Fruit fly (Drosophila melanogaster): ENCODE data around the gene mRpL2.
A peak's percentile ranks its signal among the peaks of the same experiment; 100 is the strongest.

Gene mRpL2

dm6 chr3L:11120419-11120958 is at the start of gene mRpL2, which contains the start of gene FoxK (continued):
- TF ChIP-seq Sry-β (GFP tag; optimal IDR thresholded peaks at IDR 0.05) (no peak), tna (GFP tag; IDR thresholded peaks at IDR 0.05; ENCODE audit: partially characterized antibody) (peak; percentile 27; the same call in 1 of the 2 replicates), CG10462 (GFP tag; optimal IDR thresholded peaks at IDR 0.05) (no peak), CG33213 (GFP tag; optimal IDR thresholded peaks at IDR 0.05) (peak; percentile 10), CG3847 (GFP tag; IDR thresholded peaks at IDR 0.05) (peak; percentile 63; the same call in 1 of the 2 replicates), wor (GFP tag; IDR thresholded peaks at IDR 0.05) (no peak), gsb-n (tag; optimal IDR thresholded peaks at IDR 0.05) (no peak), CG6765 (GFP tag; optimal IDR thresholded peaks at IDR 0.05) (no peak), CG9797 (GFP tag; optimal IDR thresholded peaks at IDR 0.05) (peak; percentile 54), Dp (GFP tag; optimal IDR thresholded peaks at IDR 0.05) (peak; percentile 51), pnt (GFP tag; optimal IDR thresholded peaks at IDR 0.05) (no peak), CG10565 (GFP tag; optimal IDR thresholded peaks at IDR 0.05) (no peak), caup (GFP tag; optimal IDR thresholded peaks at IDR 0.05; ENCODE audit: severe bottlenecking) (peak; percentile 6), Dfd (GFP tag; optimal IDR thresholded peaks at IDR 0.05) (no peak), ato (GFP tag; IDR thresholded peaks at IDR 0.05; ENCODE audit: partially characterized antibody) (no peak), Med (GFP tag) (peak; percentile 80), amos (GFP tag; IDR thresholded peaks at IDR 0.05; ENCODE audit: partially characterized antibody) (peak; percentile 49; the same call in 1 of the 2 replicates), CG2199 (GFP tag; IDR thresholded peaks at IDR 0.05) (no peak), CG2875 (GFP tag; optimal IDR thresholded peaks at IDR 0.05) (no peak), CG34376 (GFP tag; optimal IDR thresholded peaks at IDR 0.05) (no peak), Bteb2 (GFP tag; optimal IDR thresholded peaks at IDR 0.05) (no peak), D (optimal IDR thresholded peaks at IDR 0.05) (no peak), D (GFP tag; optimal IDR thresholded peaks at IDR 0.05) (no peak), jigr1 (GFP tag; IDR thresholded peaks at IDR 0.05) (no peak), CG31441 (GFP tag; IDR thresholded peaks at IDR 0.05) (no peak), Asciz (GFP tag; optimal IDR thresholded peaks at IDR 0.05) (no peak), Mrtf (GFP tag; IDR thresholded peaks at IDR 0.05) (no peak), CG31224 (GFP tag; IDR thresholded peaks at IDR 0.05) (no peak), Hsf (GFP tag; optimal IDR thresholded peaks at IDR 0.05) (no peak), CG11093 (GFP tag; IDR thresholded peaks at IDR 0.05) (no peak), CG18764 (GFP tag; optimal IDR thresholded peaks at IDR 0.05) (no peak), CG18011 (GFP tag; optimal IDR thresholded peaks at IDR 0.05) (peak; percentile 40), CG2116 (GFP tag; optimal IDR thresholded peaks at IDR 0.05) (peak; percentile 35), nmo (GFP tag; optimal IDR thresholded peaks at IDR 0.05) (peak; percentile 19), pb (GFP tag; optimal IDR thresholded peaks at IDR 0.05) (no peak), CG16863 (GFP tag; optimal IDR thresholded peaks at IDR 0.05) (no peak), zen2 (GFP tag; IDR thresholded peaks at IDR 0.05; ENCODE audit: partially characterized antibody) (no peak), CG8478 (optimal IDR thresholded peaks at IDR 0.05) (no peak), dan (GFP tag; IDR thresholded peaks at IDR 0.05) (no peak), CG12236 (GFP tag; optimal IDR thresholded peaks at IDR 0.05) (no peak), nerfin-1 (tag; optimal IDR thresholded peaks at IDR 0.05) (no peak), cg (GFP tag; optimal IDR thresholded peaks at IDR 0.05) (peak; percentile 26), CG32532 (GFP tag; IDR thresholded peaks at IDR 0.05) (no peak), sisA (GFP tag; IDR thresholded peaks at IDR 0.05) (no peak), CkIIα-i1 (GFP tag; IDR thresholded peaks at IDR 0.05) (no peak), sd (tag; optimal IDR thresholded peaks at IDR 0.05) (no peak), oc (tag; optimal IDR thresholded peaks at IDR 0.05) (no peak), fd96Cb (tag; optimal IDR thresholded peaks at IDR 0.05) (no peak), NC2β (GFP tag; optimal IDR thresholded peaks at IDR 0.05) (no peak), exex (tag; optimal IDR thresholded peaks at IDR 0.05) (no peak), Mes4 (GFP tag; optimal IDR thresholded peaks at IDR 0.05) (no peak)

All from whole organism, embryonic.